Worm (Caenorhabditis elegans): ENCODE results near the gene nbs-1.
A peak's percentile ranks its signal among the peaks of the same experiment; 100 is the strongest.

nbs-1 gene

ce11 chrII:11050678-11051077 is 45.6 kb downstream of the nbs-1 start (continued):
- TF ChIP-seq mes-2 (tag; optimal IDR thresholded peaks at IDR 0.05; ENCODE audit: poor library complexity, severe bottlenecking): peak; percentile 8
- no peak for TF ChIP-seq duxl-1 (tag; optimal IDR thresholded peaks at IDR 0.05; ENCODE audit: poor library complexity)

ce11 chrII:11049876-11050275 is 46.4 kb downstream of the nbs-1 start, which contains the start of the genes sdhd-1 and ilkp-1:
Gene sdhd-1 (minus strand): TSS chrII:11049913.
Gene ilkp-1 (plus strand): TSS chrII:11050255.
- no peak for TF ChIP-seq aly-2 (tag; optimal IDR thresholded peaks at IDR 0.05)
- peak; percentile 97 for TF ChIP-seq T20F7.1 (GFP tag; optimal IDR thresholded peaks at IDR 0.05)
- TF ChIP-seq lir-3 (tag; optimal IDR thresholded peaks at IDR 0.05): no peak
- no peak for TF ChIP-seq vab-7 (GFP tag; IDR thresholded peaks at IDR 0.05)
- TF ChIP-seq madf-5 (GFP tag; IDR thresholded peaks at IDR 0.05): no peak
- TF ChIP-seq gei-8 (GFP tag; optimal IDR thresholded peaks at IDR 0.05): no peak
- no peak for TF ChIP-seq ZK337.2 (GFP tag; IDR thresholded peaks at IDR 0.05)
- peak; percentile 86 for TF ChIP-seq dpl-1 (GFP tag; optimal IDR thresholded peaks at IDR 0.05)
- no peak for TF ChIP-seq F44E2.7 (GFP tag; IDR thresholded peaks at IDR 0.05)
- TF ChIP-seq spr-3 (GFP tag; optimal IDR thresholded peaks at IDR 0.05): no peak
- TF ChIP-seq tra-1 (GFP tag; IDR thresholded peaks at IDR 0.05): no peak
- TF ChIP-seq hif-1 (tag; optimal IDR thresholded peaks at IDR 0.05): peak in 1 of 2 experiments; percentile 98
- no peak for TF ChIP-seq nhr-6 (tag; optimal IDR thresholded peaks at IDR 0.05)
- peak in 1 of 2 experiments; percentile 64 for TF ChIP-seq lsy-2 (tag; optimal IDR thresholded peaks at IDR 0.05)
- TF ChIP-seq mes-2 (tag; optimal IDR thresholded peaks at IDR 0.05; ENCODE audit: poor library complexity, severe bottlenecking): peak; percentile 47
- peak; percentile 96 for TF ChIP-seq aha-1 (tag)
- no peak for TF ChIP-seq attf-4 (tag; optimal IDR thresholded peaks at IDR 0.05)
- TF ChIP-seq jun-1 (tag; optimal IDR thresholded peaks at IDR 0.05): no peak
- TF ChIP-seq unc-130 (GFP tag; optimal IDR thresholded peaks at IDR 0.05): no peak
- TF ChIP-seq lin-1 (GFP tag; IDR thresholded peaks at IDR 0.05): no peak
- no peak for TF ChIP-seq php-3 (GFP tag; IDR thresholded peaks at IDR 0.05)
- TF ChIP-seq F26F4.8 (GFP tag; conservative IDR thresholded peaks at IDR 0.05): no peak
- no peak for TF ChIP-seq dmd-6 (GFP tag; IDR thresholded peaks at IDR 0.05)
- TF ChIP-seq dve-1 (tag; optimal IDR thresholded peaks at IDR 0.05; ENCODE audit: insufficient read depth): peak; percentile 24
- no peak for TF ChIP-seq nhr-77 (tag; optimal IDR thresholded peaks at IDR 0.05)
- no peak for TF ChIP-seq zip-2 (tag; optimal IDR thresholded peaks at IDR 0.05)
- TF ChIP-seq Y5F2A.4 (GFP tag; optimal IDR thresholded peaks at IDR 0.05): no peak
- no peak for TF ChIP-seq duxl-1 (tag; optimal IDR thresholded peaks at IDR 0.05; ENCODE audit: poor library complexity)
- peak; percentile 43; the same call in 1 of the 2 replicates for TF ChIP-seq hmg-1.1 (GFP tag; IDR thresholded peaks at IDR 0.05)
- no peak for TF ChIP-seq nhr-42 (GFP tag; IDR thresholded peaks at IDR 0.05)
- TF ChIP-seq hlh-30 (tag; optimal IDR thresholded peaks at IDR 0.05; ENCODE audit: insufficient read depth): peak; percentile 12
- no peak for TF ChIP-seq dmd-8 (GFP tag; IDR thresholded peaks at IDR 0.05)

DNA sequence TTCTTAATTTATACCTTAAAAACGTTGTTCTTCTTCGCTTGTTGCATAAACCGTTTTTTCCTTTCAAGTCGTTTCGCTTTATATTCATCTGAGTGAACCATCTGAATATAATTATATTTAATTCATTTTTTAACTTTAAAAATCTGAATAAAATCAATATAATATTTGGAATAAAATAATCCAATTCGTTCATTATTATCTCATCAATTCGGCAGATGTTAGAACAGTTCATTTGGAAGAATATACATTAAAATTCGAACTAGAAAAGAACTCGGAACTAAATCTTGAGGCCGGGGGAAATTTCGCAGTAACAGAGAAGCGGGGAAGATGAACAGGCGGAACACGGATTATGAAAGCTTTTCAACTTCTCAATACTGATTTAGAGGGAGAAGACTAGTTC is 47.3 kb downstream of the nbs-1 start, which contains the start of gene F33A8.4:
Gene F33A8.4 (minus strand): TSS at position 101 of the 400 bp plus-strand sequence.
- TF ChIP-seq saeg-2 (GFP tag; IDR thresholded peaks at IDR 0.05) (no peak), lin-38 (GFP tag; IDR thresholded peaks at IDR 0.05) (0 out of 2 replicates have a peak, but pooled peaks have one; percentile 27), hmg-1.1 (GFP tag; IDR thresholded peaks at IDR 0.05) (no peak), mes-2 (tag; optimal IDR thresholded peaks at IDR 0.05; ENCODE audit: poor library complexity, severe bottlenecking) (no peak), unc-62 (GFP tag; optimal IDR thresholded peaks at IDR 0.05 in 1 of 2) (peak in 1 of 2 experiments; percentile 14), unc-62 (tag; optimal IDR thresholded peaks at IDR 0.05) (no peak), lim-7 (GFP tag; IDR thresholded peaks at IDR 0.05) (no peak), daf-19 (GFP tag; conservative IDR thresholded peaks at IDR 0.05) (no peak), T20F7.1 (GFP tag; optimal IDR thresholded peaks at IDR 0.05) (peak; percentile 17), F37D6.2 (tag; optimal IDR thresholded peaks at IDR 0.05) (no peak)
